Fruit fly (Drosophila melanogaster): ENCODE data around the gene TAF1B.

Gene TAF1B

dm6 chr3R:10130091-10130490 is 13.9 kb downstream of the TAF1B start (continued):
- no peak for TF ChIP-seq Vsx1 (GFP tag; optimal IDR thresholded peaks at IDR 0.05)
- TF ChIP-seq knrl (GFP tag; IDR thresholded peaks at IDR 0.05; ENCODE audit: partially characterized antibody) = no peak
- TF ChIP-seq dpn (GFP tag; optimal IDR thresholded peaks at IDR 0.05) = peak; percentile 44 to 55
- TF ChIP-seq CG10462 (GFP tag; optimal IDR thresholded peaks at IDR 0.05) = peak; percentile 8
- TF ChIP-seq dysf (GFP tag; IDR thresholded peaks at IDR 0.05) = peak; percentile 70
- peak; percentile 27 for TF ChIP-seq run (tag; optimal IDR thresholded peaks at IDR 0.05)
- TF ChIP-seq CG16863 (GFP tag; optimal IDR thresholded peaks at IDR 0.05) = no peak
- peak; percentile 11 for TF ChIP-seq oc (tag; optimal IDR thresholded peaks at IDR 0.05)
- peak; percentile 29 for TF ChIP-seq CG9437 (GFP tag; optimal IDR thresholded peaks at IDR 0.05)
- peak; percentile 66 for TF ChIP-seq CG32767 (GFP tag; IDR thresholded peaks at IDR 0.05)
- peak; percentile 59; the same call in 1 of the 2 replicates for TF ChIP-seq wdn (GFP tag; IDR thresholded peaks at IDR 0.05)
- TF ChIP-seq Rx (GFP tag; IDR thresholded peaks at IDR 0.05) = peak; percentile 51
- no peak for TF ChIP-seq Usf (GFP tag; optimal IDR thresholded peaks at IDR 0.05)
- peak; percentile 61 for TF ChIP-seq ttk (GFP tag; IDR thresholded peaks at IDR 0.05)
- no peak for TF ChIP-seq Gsc (GFP tag; IDR thresholded peaks at IDR 0.05)
- TF ChIP-seq Hmx (GFP tag; optimal IDR thresholded peaks at IDR 0.05) = no peak
- TF ChIP-seq ab (GFP tag; optimal IDR thresholded peaks at IDR 0.05) = no peak
- peak; percentile 2 for TF ChIP-seq HLH54F (GFP tag; optimal IDR thresholded peaks at IDR 0.05)
- TF ChIP-seq CG14710 (tag; optimal IDR thresholded peaks at IDR 0.05) = peak; percentile 32
- TF ChIP-seq CG12299 (tag; optimal IDR thresholded peaks at IDR 0.05) = peak; percentile 20
- peak; percentile 74 for TF ChIP-seq Atf6 (GFP tag; IDR thresholded peaks at IDR 0.05)
- no peak for TF ChIP-seq btn (GFP tag; optimal IDR thresholded peaks at IDR 0.05)
- TF ChIP-seq CG31224 (GFP tag; IDR thresholded peaks at IDR 0.05) = no peak
- no peak for TF ChIP-seq hkb (optimal IDR thresholded peaks at IDR 0.05)
- peak; percentile 78 for TF ChIP-seq hkb (GFP tag; IDR thresholded peaks at IDR 0.05)
- no peak for TF ChIP-seq dm (GFP tag; optimal IDR thresholded peaks at IDR 0.05)
- peak; percentile 67 for TF ChIP-seq CG17385 (GFP tag; optimal IDR thresholded peaks at IDR 0.05)
- TF ChIP-seq Chrac-16 (GFP tag; optimal IDR thresholded peaks at IDR 0.05) = peak; percentile 28
- no peak for TF ChIP-seq CG3838 (GFP tag; optimal IDR thresholded peaks at IDR 0.05)
- peak; percentile 1 for TF ChIP-seq zfh2 (GFP tag; optimal IDR thresholded peaks at IDR 0.05)
- TF ChIP-seq Blimp-1 (GFP tag; optimal IDR thresholded peaks at IDR 0.05) = peak; percentile 57
- TF ChIP-seq CG7786 (GFP tag; optimal IDR thresholded peaks at IDR 0.05) = peak; percentile 25
- TF ChIP-seq CG7556 (GFP tag; optimal IDR thresholded peaks at IDR 0.05) = peak; percentile 63
- peak; percentile 74 for TF ChIP-seq CG17359 (tag; optimal IDR thresholded peaks at IDR 0.05)
- no peak; the same call in 1 of the 2 replicates for TF ChIP-seq rib (GFP tag; IDR thresholded peaks at IDR 0.05)
- no peak for TF ChIP-seq slp2 (GFP tag; optimal IDR thresholded peaks at IDR 0.05)
- peak; percentile 20 for TF ChIP-seq Hr3 (GFP tag; optimal IDR thresholded peaks at IDR 0.05)
- no peak for TF ChIP-seq CG1792 (GFP tag; optimal IDR thresholded peaks at IDR 0.05)
- peak; percentile 71 for TF ChIP-seq CG14441 (GFP tag; IDR thresholded peaks at IDR 0.05)
- TF ChIP-seq NK7.1 (GFP tag; optimal IDR thresholded peaks at IDR 0.05) = peak; percentile 31
- peak; percentile 81 for TF ChIP-seq ci (GFP tag; IDR thresholded peaks at IDR 0.05)
- peak; percentile 8 for TF ChIP-seq Myb (GFP tag; optimal IDR thresholded peaks at IDR 0.05)
- TF ChIP-seq gem (tag; optimal IDR thresholded peaks at IDR 0.05) = peak; percentile 82
- no peak for TF ChIP-seq CG13287 (GFP tag; IDR thresholded peaks at IDR 0.05; ENCODE audit: partially characterized antibody)
- TF ChIP-seq fru (optimal IDR thresholded peaks at IDR 0.05) = no peak
- TF ChIP-seq CG1603 (tag; optimal IDR thresholded peaks at IDR 0.05) = peak; percentile 9
- TF ChIP-seq vnd (GFP tag; IDR thresholded peaks at IDR 0.05; ENCODE audit: partially characterized antibody) = no peak
- no peak for TF ChIP-seq repo (GFP tag; optimal IDR thresholded peaks at IDR 0.05)
- TF ChIP-seq CG5180 (GFP tag; optimal IDR thresholded peaks at IDR 0.05) = peak; percentile 11
- TF ChIP-seq CG14050 (GFP tag; IDR thresholded peaks at IDR 0.05) = peak; percentile 46; the same call in 2 of the 3 replicates
- TF ChIP-seq tup (GFP tag; optimal IDR thresholded peaks at IDR 0.05) = no peak
- no peak for TF ChIP-seq crp (GFP tag; optimal IDR thresholded peaks at IDR 0.05)
